Worm (Caenorhabditis elegans) whole organism, late embryonic: Measurements from ENCODE around the gene etc-1.

Experiments
- ceh-24 ChIP-seq: sonication (generic microtip); optimal IDR thresholded peaks from 2 replicates; lab custom pipeline; 2016; ENCODE audit warnings: mild to moderate bottlenecking, missing genetic modification characterization, missing compliant biosample characterization
- dmd-4 ChIP-seq: sonication (generic microtip); optimal IDR thresholded peaks from 2 replicates; lab custom pipeline; 2016; ENCODE audit warnings: borderline replicate concordance, missing genetic modification characterization, missing compliant biosample characterization
- elt-2 ChIP-seq: sonication (generic microtip); optimal IDR thresholded peaks from 2 replicates; lab custom pipeline; 2016; ENCODE audit warnings: missing genetic modification reagents, missing genetic modification characterization, missing compliant biosample characterization
- nhr-11 ChIP-seq: fragments of 150-350 bp; optimal IDR thresholded peaks from 2 replicates; lab custom pipeline; 2014; ENCODE audit warnings: missing biosample characterization, missing genetic modification characterization
- pha-2 ChIP-seq: sonication (generic microtip); optimal IDR thresholded peaks from 2 replicates; lab custom pipeline; 2017; ENCODE audit warnings: mild to moderate bottlenecking, missing genetic modification characterization, missing compliant biosample characterization

- TF ChIP-seq elt-2 (tag; lab: Kevin White, UChicago), result peak; percentile 72
- TF ChIP-seq ceh-24 (tag; lab: Kevin White, UChicago), result no peak
- no peak for TF ChIP-seq pha-2 (tag; lab: Kevin White, UChicago)
- TF ChIP-seq nhr-11 (tag; lab: Kevin White, UChicago), result no peak
- no peak for TF ChIP-seq dmd-4 (tag; lab: Kevin White, UChicago)
Observed at ce11 chrII:8704413-8704874, 39.8 kb downstream of the etc-1 start, which contains the start of gene prx-5.
